Worm (Caenorhabditis elegans): ENCODE measurements around the gene C15H9.4.

- TF ChIP-seq tab-1 (GFP tag; IDR thresholded peaks at IDR 0.05) (no peak), ztf-29 (GFP tag; IDR thresholded peaks at IDR 0.05) (no peak), ztf-23 (GFP tag; IDR thresholded peaks at IDR 0.05) (no peak), flt-1 (GFP tag; IDR thresholded peaks at IDR 0.05) (no peak), T22C8.4 (GFP tag; IDR thresholded peaks at IDR 0.05) (no peak)
Measured at ce11 chrX:6092533-6092932, 4.9 kb upstream of the C15H9.4 start.

Data from whole organism, midembryonic.